Worm (Caenorhabditis elegans) whole organism, L1 larva: ENCODE measurements around the gene gpcp-2.

ENCODE experiments used
- ama-1 ChIP-seq: fragments of 150-350 bp; optimal IDR thresholded peaks from 2 replicates; lab custom pipeline; 2014
- ets-5 ChIP-seq: fragments of 200-800 bp; sonication (Bioruptor generic); IDR thresholded peaks from 2 replicates; pipeline ENCODE4 v1.3.6; 2022; ENCODE audit warnings: missing genetic modification characterization, missing compliant biosample characterization

- no peak for TF ChIP-seq ama-1 (lab: Kevin White, UChicago)
- TF ChIP-seq ets-5 = no peak
These were observed 38.6 kb downstream of the gpcp-2 start for ce11 chrII:8034617-8035016.
